Fruit fly (Drosophila melanogaster): ENCODE data around the gene CG4730.

DNA sequence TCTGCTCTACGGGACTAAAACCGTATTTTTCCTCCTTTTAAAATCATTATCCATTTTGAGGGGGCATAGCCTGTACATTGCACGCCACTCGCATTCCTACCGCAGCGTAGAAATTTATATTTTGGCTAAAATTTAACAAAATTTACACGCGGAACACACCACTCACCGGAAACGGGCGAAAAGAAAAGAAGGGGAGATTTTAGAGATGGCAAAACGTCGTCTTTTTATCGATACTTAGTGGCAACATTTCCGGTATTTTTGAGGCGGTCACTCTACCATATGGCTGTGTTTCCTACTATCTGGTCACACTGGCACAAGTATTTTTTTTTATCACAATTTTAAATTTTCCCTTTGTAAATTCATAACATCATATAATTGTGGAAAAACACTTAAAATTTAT, 6.4 kb upstream of the CG4730 start, which contains the start of gene RpL27:
- TF ChIP-seq salr (GFP tag; optimal IDR thresholded peaks at IDR 0.05) (peak in 1 of 2 experiments; percentile 54), ss (GFP tag; optimal IDR thresholded peaks at IDR 0.05) (peak; percentile 65 to 81), svp (GFP tag) (peak; percentile 66), Blimp-1 (GFP tag; optimal IDR thresholded peaks at IDR 0.05) (peak; percentile 66), CG31627 (GFP tag; optimal IDR thresholded peaks at IDR 0.05) (peak; percentile 56), vri (GFP tag; optimal IDR thresholded peaks at IDR 0.05) (peak; percentile 80), CG15336 (GFP tag; IDR thresholded peaks at IDR 0.05) (peak; percentile 21; the same call in 1 of the 2 replicates), Met (GFP tag; optimal IDR thresholded peaks at IDR 0.05) (peak; percentile 75)
